Worm (Caenorhabditis elegans) whole organism, young adult: Measurements from ENCODE around the gene F37B4.10.

Experiments
- C06A6.2 ChIP-seq: fragments of 200-800 bp; sonication (Bioruptor generic); conservative IDR thresholded peaks from 2 replicates; pipeline ENCODE4 v1.3.6; 2022; ENCODE audit warnings: missing genetic modification characterization, missing compliant biosample characterization
- F23B12.7 ChIP-seq: sonication (generic microtip); optimal IDR thresholded peaks from 2 replicates; lab custom pipeline; 2017; ENCODE audit warnings: missing genetic modification characterization, mild to moderate bottlenecking, missing compliant biosample characterization, antibody characterized with exemption, moderate library complexity; ENCODE audit not compliant: insufficient read depth
- attf-6 ChIP-seq: fragments of 200-800 bp; sonication (Bioruptor generic); IDR thresholded peaks from 2 replicates; pipeline ENCODE4 v1.3.6; 2022; ENCODE audit warnings: missing genetic modification reagents, missing genetic modification characterization, missing compliant biosample characterization
- ceh-27 ChIP-seq: fragments of 200-800 bp; sonication (Bioruptor generic); optimal IDR thresholded peaks from 2 replicates; lab custom pipeline; 2018; ENCODE audit warnings: mild to moderate bottlenecking, missing genetic modification characterization, moderate library complexity, missing compliant biosample characterization
- ets-4 ChIP-seq: fragments of 200-800 bp; sonication (Bioruptor generic); optimal IDR thresholded peaks from 2 replicates; lab custom pipeline; 2018; ENCODE audit warnings: mild to moderate bottlenecking, missing genetic modification characterization, missing compliant biosample characterization
- hrde-1 ChIP-seq: sonication (generic microtip); optimal IDR thresholded peaks from 2 replicates; lab custom pipeline; 2016; ENCODE audit warnings: missing genetic modification characterization, mild to moderate bottlenecking, missing compliant biosample characterization, moderate library complexity, missing genotype, missing genetic modification reagents, borderline replicate concordance
- snpc-4 ChIP-seq, 5 experiments: fragments of 150-350 bp in 1 of 5; sonication (generic microtip) in 4 of 5; optimal IDR thresholded peaks; 2 replicates each; lab custom pipeline; 2014 to 2018; ENCODE audit warnings: missing genetic modification characterization in 5 of 5, missing biosample characterization in 3 of 5, antibody characterized with exemption in 2 of 5, mild to moderate bottlenecking in 2 of 5, missing compliant biosample characterization in 2 of 5, missing genotype in 2 of 5, moderate library complexity in 2 of 5, missing genetic modification reagents in 1 of 5
- somi-1 ChIP-seq: fragments of 200-800 bp; sonication (Bioruptor generic); optimal IDR thresholded peaks from 2 replicates; lab custom pipeline; 2018; ENCODE audit warnings: mild to moderate bottlenecking, missing genetic modification characterization, missing compliant biosample characterization
- tbp1 ChIP-seq: fragments of 200-800 bp; sonication (Bioruptor generic); optimal IDR thresholded peaks from 2 replicates; lab custom pipeline; 2018; ENCODE audit warnings: mild to moderate bottlenecking, missing genetic modification characterization, missing compliant biosample characterization
- unc-130 ChIP-seq: sonication (generic microtip); optimal IDR thresholded peaks from 2 replicates; lab custom pipeline; 2016; ENCODE audit warnings: missing genetic modification reagents, missing genetic modification characterization, missing compliant biosample characterization

DNA sequence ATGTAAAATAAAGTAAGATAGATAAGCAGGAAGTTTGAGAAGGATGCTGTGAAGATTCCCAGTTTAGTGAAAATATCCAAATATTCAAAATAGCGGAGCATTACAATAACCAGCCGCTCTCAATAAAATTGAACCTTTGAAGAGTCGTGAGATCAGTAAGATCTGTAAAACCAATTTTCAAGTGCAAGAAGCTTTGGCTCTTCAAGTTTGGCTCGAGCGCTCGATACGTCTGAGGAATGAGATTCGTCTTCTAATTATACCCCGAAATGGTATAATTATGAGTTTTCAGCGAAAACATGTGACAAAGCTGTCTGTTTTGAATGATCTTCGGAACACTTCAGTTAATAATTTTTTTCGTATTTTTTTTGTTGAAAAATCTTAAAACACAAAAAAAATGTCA lies 22.5 kb upstream of the F37B4.10 start, which contains the start of gene str-46:
- TF ChIP-seq ets-4 (GFP tag; lab: Kevin White, UChicago) (no peak), hrde-1 (tag; lab: Kevin White, UChicago) (no peak), attf-6 (GFP tag; lab: Robert Waterston, UW) (no peak), snpc-4 (GFP tag; optimal IDR thresholded peaks at IDR 0.05; lab: Kevin White, UChicago) (no peak), snpc-4 (tag; optimal IDR thresholded peaks at IDR 0.05; lab: Kevin White, UChicago) (no peak), tbp1 (GFP tag; lab: Kevin White, UChicago) (no peak), unc-130 (no peak), somi-1 (GFP tag; lab: Kevin White, UChicago) (no peak), ceh-27 (GFP tag; lab: Kevin White, UChicago) (no peak), F23B12.7 (tag; lab: Kevin White, UChicago) (no peak), C06A6.2 (GFP tag; lab: Robert Waterston, UW) (no peak)
